Worm (Caenorhabditis elegans): ENCODE results near the gene meg-4.

meg-4 gene

DNA sequence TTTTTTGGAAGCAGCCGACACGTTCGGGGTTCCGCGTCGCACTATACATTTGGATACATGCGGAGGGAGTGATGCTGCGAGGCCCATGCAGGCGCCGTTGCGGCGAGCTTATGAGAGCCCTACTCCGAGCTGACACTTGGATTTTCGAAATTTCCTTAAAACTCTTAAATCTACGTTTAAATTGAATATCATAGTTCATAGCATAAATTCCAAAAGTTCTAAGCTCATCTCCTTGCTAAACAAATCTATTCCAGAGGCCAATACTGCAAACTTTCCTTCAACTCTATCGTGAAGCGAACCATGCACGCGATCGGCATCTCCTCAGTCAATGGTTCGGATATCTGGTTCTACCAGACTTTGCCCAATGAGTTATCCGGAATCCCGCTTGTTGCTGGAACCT lies 46.8 kb downstream of the meg-4 start, which contains the start of gene dgn-3:
Gene dgn-3, plus strand, starts transcription at position 301 of the 400 bp plus-strand sequence.
- no peak for TF ChIP-seq pqm-1 (tag; optimal IDR thresholded peaks at IDR 0.05)
- TF ChIP-seq hlh-4 (tag; optimal IDR thresholded peaks at IDR 0.05) = no peak
- no peak for TF ChIP-seq nhr-237 (tag; optimal IDR thresholded peaks at IDR 0.05)

DNA sequence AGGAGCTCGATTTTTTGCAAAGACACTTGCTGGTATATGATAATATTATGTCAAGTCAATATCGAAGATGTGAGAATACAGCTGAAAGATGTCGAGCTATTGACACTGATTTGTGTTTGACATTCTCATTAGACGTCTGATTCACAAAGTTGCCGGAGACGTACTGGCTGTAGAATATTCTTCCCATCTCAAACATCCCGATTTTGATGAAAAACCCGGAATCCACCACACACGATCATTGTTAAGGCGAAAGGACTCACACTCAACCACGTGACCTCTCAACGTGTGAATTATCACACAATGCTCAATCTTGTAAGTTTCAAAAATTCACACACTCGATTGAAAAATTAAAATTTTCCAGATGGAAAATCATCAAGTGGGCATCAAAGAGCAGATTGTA lies 53.2 kb downstream of the meg-4 start, which contains the start of gene F07G6.12:
Gene F07G6.12, plus strand, starts transcription at position 301 of the 400 bp plus-strand sequence.
- no peak for TF ChIP-seq irx-1 (tag; optimal IDR thresholded peaks at IDR 0.05)
- TF ChIP-seq aly-2 (tag; optimal IDR thresholded peaks at IDR 0.05) = no peak
- no peak for TF ChIP-seq hlh-4 (tag; optimal IDR thresholded peaks at IDR 0.05)
- TF ChIP-seq hpl-2 (GFP tag; optimal IDR thresholded peaks at IDR 0.05) = no peak
- no peak for TF ChIP-seq sox-4 (tag; optimal IDR thresholded peaks at IDR 0.05)
- no peak for TF ChIP-seq unc-98 (GFP tag; IDR thresholded peaks at IDR 0.05)
- no peak for TF ChIP-seq fkh-8 (tag; optimal IDR thresholded peaks at IDR 0.05)
- no peak for TF ChIP-seq nhr-76 (tag; optimal IDR thresholded peaks at IDR 0.05)
- TF ChIP-seq sup-37 (GFP tag; optimal IDR thresholded peaks at IDR 0.05) = no peak
- TF ChIP-seq ztf-11 (tag; optimal IDR thresholded peaks at IDR 0.05) = no peak
- no peak for TF ChIP-seq jun-1 (tag; optimal IDR thresholded peaks at IDR 0.05)
- no peak for TF ChIP-seq snpc-4 (tag; optimal IDR thresholded peaks at IDR 0.05)
- TF ChIP-seq ces-1 (GFP tag; optimal IDR thresholded peaks at IDR 0.05) = no peak

All from whole organism, L1 larva.